Worm (Caenorhabditis elegans) whole organism, midembryonic: ENCODE results near the gene cri-3.

Experiments
- cog-1 ChIP-seq: sonication (generic microtip); optimal IDR thresholded peaks from 2 replicates; lab custom pipeline; 2016; ENCODE audit warnings: missing genetic modification characterization, missing compliant biosample characterization
- flt-1 ChIP-seq: fragments of 200-800 bp; sonication (Bioruptor generic); IDR thresholded peaks from 2 replicates; pipeline ENCODE4 v1.3.6; 2022; ENCODE audit warnings: missing genetic modification characterization, missing compliant biosample characterization
- klf-2 ChIP-seq: fragments of 200-800 bp; sonication (Bioruptor generic); conservative IDR thresholded peaks from 2 replicates; pipeline ENCODE4 v1.3.6; 2022; ENCODE audit warnings: missing genetic modification reagents, missing genetic modification characterization, missing compliant biosample characterization
- med-1 ChIP-seq: sonication (generic microtip); optimal IDR thresholded peaks from 2 replicates; lab custom pipeline; 2017; ENCODE audit warnings: missing genetic modification characterization, mild to moderate bottlenecking, missing compliant biosample characterization, antibody characterized with exemption, missing genetic modification reagents; ENCODE audit not compliant: insufficient read depth
- ztf-23 ChIP-seq: fragments of 200-800 bp; sonication (Bioruptor generic); IDR thresholded peaks from 2 replicates; pipeline ENCODE4 v1.3.6; 2022; ENCODE audit warnings: missing genetic modification reagents, missing genetic modification characterization, missing compliant biosample characterization
- ztf-29 ChIP-seq: fragments of 200-800 bp; sonication (Bioruptor generic); IDR thresholded peaks from 2 replicates; pipeline ENCODE4 v1.3.6; 2022; ENCODE audit warnings: missing genetic modification reagents, missing genetic modification characterization, missing compliant biosample characterization

DNA sequence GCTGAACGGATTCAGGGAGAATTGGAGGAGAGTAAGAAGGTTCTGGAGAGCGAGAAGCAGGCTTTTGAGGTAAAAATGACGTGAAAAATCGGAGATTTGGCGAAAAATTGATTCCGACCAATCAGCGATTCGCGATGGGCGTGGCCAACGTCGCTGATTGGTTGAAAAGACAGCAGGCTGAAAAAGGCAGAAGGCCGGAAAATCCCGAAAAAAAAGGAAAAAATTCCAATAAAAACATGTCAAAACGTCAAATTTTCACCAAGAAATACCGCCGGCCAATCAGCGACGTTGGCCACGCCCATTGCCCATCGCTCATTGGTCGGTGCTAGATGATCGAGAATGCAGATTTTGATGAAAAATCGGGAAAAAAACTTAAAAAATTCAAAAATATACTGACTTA is 21.3 kb downstream of the cri-3 start:
- TF ChIP-seq ztf-29 (no peak), klf-2 (GFP tag; lab: Robert Waterston, UW) (no peak), flt-1 (GFP tag; lab: Robert Waterston, UW) (no peak), cog-1 (no peak), ztf-23 (GFP tag; lab: Robert Waterston, UW) (no peak), med-1 (no peak)
